Worm (Caenorhabditis elegans) whole organism, L1 larva: ENCODE results near the gene snt-1.

ENCODE experiments used
- ceh-82 ChIP-seq, 3 experiments: fragments of 150-350 bp in 1 of 3; sonication (generic microtip) in 2 of 3; optimal IDR thresholded peaks; 2 replicates each; lab custom pipeline; 2014 to 2017; ENCODE audit warnings: missing biosample characterization in 3 of 3, missing genetic modification characterization in 3 of 3
- fos-1 ChIP-seq: fragments of 150-350 bp; optimal IDR thresholded peaks from 2 replicates; lab custom pipeline; 2014; ENCODE audit warnings: missing biosample characterization, missing genetic modification characterization
- nhr-71 ChIP-seq: sonication (generic microtip); optimal IDR thresholded peaks from 2 replicates; lab custom pipeline; 2016; ENCODE audit warnings: mild to moderate bottlenecking, missing genetic modification characterization, moderate library complexity, missing compliant biosample characterization
- nhr-76 ChIP-seq: sonication (generic microtip); optimal IDR thresholded peaks from 2 replicates; lab custom pipeline; 2017; ENCODE audit warnings: missing biosample characterization, missing genetic modification characterization

- TF ChIP-seq nhr-76 (tag; lab: Kevin White, UChicago) (no peak), ceh-82 (tag; optimal IDR thresholded peaks at IDR 0.05; lab: Kevin White, UChicago) (no peak), fos-1 (tag; lab: Kevin White, UChicago) (no peak), nhr-71 (no peak)
Measured at ce11 chrII:6842009-6842408, 31.2 kb downstream of the snt-1 start.
